Fruit fly (Drosophila melanogaster) whole organism, embryonic: Measurements from ENCODE around the gene Gk1.
A peak's percentile ranks its signal among the peaks of the same experiment; 100 is the strongest.

Experiments used
- B-H2 ChIP-seq: fragments of 200-800 bp; sonication (Bioruptor generic); optimal IDR thresholded peaks from 2 replicates; lab custom pipeline; 2018; ENCODE audit warnings: missing biosample characterization, mild to moderate bottlenecking, missing genetic modification characterization
- CG10543 ChIP-seq: fragments of 200-800 bp; sonication (Bioruptor generic); optimal IDR thresholded peaks from 3 replicates; lab custom pipeline; 2017; ENCODE audit warnings: missing biosample characterization, mild to moderate bottlenecking, missing genetic modification characterization, moderate library complexity
- CG11093 ChIP-seq: fragments of 200-800 bp; sonication (Bioruptor generic); IDR thresholded peaks from 3 replicates; pipeline ENCODE4 v1.3.6; 2022; ENCODE audit warnings: missing biosample characterization, missing genetic modification characterization
- CG12104 ChIP-seq: fragments of 200-800 bp; sonication (Bioruptor generic); optimal IDR thresholded peaks from 3 replicates; lab custom pipeline; 2016; ENCODE audit warnings: missing biosample characterization, missing genetic modification characterization
- CG12155 ChIP-seq: fragments of 200-800 bp; sonication (Bioruptor generic); optimal IDR thresholded peaks from 3 replicates; lab custom pipeline; 2016; ENCODE audit warnings: missing biosample characterization, missing genetic modification characterization
- CG12299 ChIP-seq: fragments of 200-800 bp; sonication (Bioruptor generic); optimal IDR thresholded peaks from 2 replicates; lab custom pipeline; 2018; ENCODE audit warnings: missing biosample characterization, mild to moderate bottlenecking, missing genetic modification characterization
- CG12744 ChIP-seq: fragments of 200-800 bp; sonication (Bioruptor generic); optimal IDR thresholded peaks from 2 replicates; lab custom pipeline; 2016; ENCODE audit warnings: missing biosample characterization, missing genetic modification characterization
- CG14667 ChIP-seq: fragments of 200-800 bp; sonication (Bioruptor generic); IDR thresholded peaks from 2 replicates; pipeline ENCODE4 v1.3.6; 2022; ENCODE audit warnings: missing biosample characterization, missing genetic modification characterization
- CG15514 ChIP-seq: fragments of 200-800 bp; sonication (Bioruptor generic); optimal IDR thresholded peaks from 3 replicates; lab custom pipeline; 2017; ENCODE audit warnings: missing biosample characterization, missing genetic modification characterization, mild to moderate bottlenecking, moderate library complexity, missing genetic modification reagents
- CG18619 ChIP-seq: fragments of 200-800 bp; sonication (Bioruptor generic); optimal IDR thresholded peaks from 3 replicates; lab custom pipeline; 2017; ENCODE audit warnings: missing biosample characterization, mild to moderate bottlenecking, missing genetic modification characterization
- CG2120 ChIP-seq: fragments of 200-800 bp; sonication (Bioruptor generic); optimal IDR thresholded peaks from 3 replicates; lab custom pipeline; 2016; ENCODE audit warnings: missing biosample characterization, missing genetic modification characterization
- CG34376 ChIP-seq: fragments of 200-800 bp; sonication (Bioruptor generic); optimal IDR thresholded peaks from 2 replicates; lab custom pipeline; 2018; ENCODE audit warnings: missing biosample characterization, mild to moderate bottlenecking, missing genetic modification characterization
- CG4617 ChIP-seq: fragments of 200-800 bp; sonication (Bioruptor generic); optimal IDR thresholded peaks from 3 replicates; lab custom pipeline; 2016; ENCODE audit warnings: missing biosample characterization, missing genetic modification characterization, borderline replicate concordance
- CG7963 ChIP-seq: fragments of 200-800 bp; sonication (Bioruptor generic); IDR thresholded peaks from 3 replicates; pipeline ENCODE4 v1.3.6; 2022; ENCODE audit warnings: missing biosample characterization, missing genetic modification characterization; ENCODE audit not compliant: partially characterized antibody
- CG9727 ChIP-seq: fragments of 200-800 bp; sonication (Bioruptor generic); optimal IDR thresholded peaks from 3 replicates; lab custom pipeline; 2017; ENCODE audit warnings: missing biosample characterization, mild to moderate bottlenecking, missing genetic modification characterization
- CHES-1-like ChIP-seq: fragments of 200-800 bp; sonication (Bioruptor generic); optimal IDR thresholded peaks from 2 replicates; lab custom pipeline; 2016; ENCODE audit warnings: missing biosample characterization, missing genetic modification characterization
- Chrac-16 ChIP-seq: fragments of 200-800 bp; sonication (Bioruptor generic); optimal IDR thresholded peaks from 3 replicates; lab custom pipeline; 2016; ENCODE audit warnings: missing biosample characterization, missing genetic modification characterization
- CrebB ChIP-seq: fragments of 200-800 bp; sonication (Bioruptor generic); optimal IDR thresholded peaks from 3 replicates; lab custom pipeline; 2018; ENCODE audit warnings: missing biosample characterization, mild to moderate bottlenecking, missing genetic modification characterization
- Dek ChIP-seq: fragments of 200-800 bp; sonication (Bioruptor generic); optimal IDR thresholded peaks from 3 replicates; lab custom pipeline; 2019; ENCODE audit warnings: missing biosample characterization, mild to moderate bottlenecking, missing genetic modification characterization, moderate library complexity
- Dll ChIP-seq: fragments of 200-800 bp; sonication (Bioruptor generic); IDR thresholded peaks from 4 replicates; pipeline ENCODE4 v1.3.6; 2022; ENCODE audit warnings: missing biosample characterization, missing genetic modification characterization; ENCODE audit not compliant: partially characterized antibody
- ERR ChIP-seq: fragments of 200-800 bp; sonication (Bioruptor generic); optimal IDR thresholded peaks from 2 replicates; lab custom pipeline; 2016; ENCODE audit warnings: missing biosample characterization, missing genetic modification characterization
- Ets97D ChIP-seq: fragments of 200-800 bp; sonication (Bioruptor generic); optimal IDR thresholded peaks from 3 replicates; lab custom pipeline; 2016; ENCODE audit warnings: missing biosample characterization, missing genetic modification characterization
- HmgZ ChIP-seq: fragments of 200-800 bp; sonication (Bioruptor generic); optimal IDR thresholded peaks from 2 replicates; lab custom pipeline; 2018; ENCODE audit warnings: missing biosample characterization, mild to moderate bottlenecking, missing genetic modification characterization
- Hr51 ChIP-seq, 2 experiments: fragments of 200-800 bp; sonication (Bioruptor generic); optimal IDR thresholded peaks; 2 replicates in 1 of 2; 3 replicates in 1 of 2; lab custom pipeline; 2016 to 2018; ENCODE audit warnings: missing biosample characterization in 2 of 2, missing genetic modification characterization in 2 of 2, mild to moderate bottlenecking in 1 of 2, moderate library complexity in 1 of 2
- MBD-R2 ChIP-seq: fragments of 200-800 bp; sonication (Bioruptor generic); IDR thresholded peaks from 2 replicates; pipeline ENCODE4 v1.3.6; 2022; ENCODE audit warnings: missing biosample characterization, missing genetic modification characterization
- Myb ChIP-seq: fragments of 200-800 bp; sonication (Bioruptor generic); optimal IDR thresholded peaks from 2 replicates; lab custom pipeline; 2016; ENCODE audit warnings: missing biosample characterization, missing genetic modification characterization
- Opbp ChIP-seq: fragments of 200-800 bp; sonication (Bioruptor generic); IDR thresholded peaks from 3 replicates; pipeline ENCODE4 v1.3.6; 2022; ENCODE audit warnings: missing biosample characterization, missing genetic modification characterization; ENCODE audit not compliant: partially characterized antibody
- Pdp1 ChIP-seq, 2 experiments: fragments of 200-800 bp; sonication (Bioruptor generic); optimal IDR thresholded peaks; 3 replicates each; lab custom pipeline; 2016; ENCODE audit warnings: missing biosample characterization in 2 of 2, missing genetic modification characterization in 2 of 2, mild to moderate bottlenecking in 1 of 2, moderate library complexity in 1 of 2
- Xbp1 ChIP-seq: fragments of 200-800 bp; sonication (Bioruptor generic); optimal IDR thresholded peaks from 3 replicates; lab custom pipeline; 2016; ENCODE audit warnings: missing biosample characterization, mild to moderate bottlenecking, missing genetic modification characterization
- abd-A ChIP-seq: fragments of 200-800 bp; sonication (Bioruptor generic); optimal IDR thresholded peaks from 3 replicates; lab custom pipeline; 2019; ENCODE audit warnings: missing biosample characterization, mild to moderate bottlenecking, missing genetic modification characterization, moderate library complexity
- bsh ChIP-seq, 2 experiments: fragments of 200-800 bp; sonication (Bioruptor generic); optimal IDR thresholded peaks; 2 replicates each; lab custom pipeline; 2017 to 2018; ENCODE audit warnings: mild to moderate bottlenecking in 2 of 2, missing biosample characterization in 2 of 2, missing genetic modification characterization in 2 of 2, moderate library complexity in 1 of 2
- chif ChIP-seq, 2 experiments: fragments of 200-800 bp; sonication (Bioruptor generic); optimal IDR thresholded peaks; 3 replicates each; lab custom pipeline; 2016; ENCODE audit warnings: missing biosample characterization in 2 of 2, missing genetic modification characterization in 2 of 2
- ci ChIP-seq: fragments of 200-800 bp; sonication (Bioruptor generic); IDR thresholded peaks from 3 replicates; pipeline ENCODE4 v1.3.6; 2022; ENCODE audit warnings: missing biosample characterization, missing genetic modification characterization
- crc ChIP-seq: fragments of 200-800 bp; sonication (Bioruptor generic); optimal IDR thresholded peaks from 2 replicates; lab custom pipeline; 2016; ENCODE audit warnings: missing biosample characterization, missing genetic modification characterization
- grn ChIP-seq: fragments of 200-800 bp; sonication (Bioruptor generic); optimal IDR thresholded peaks from 3 replicates; lab custom pipeline; 2017; ENCODE audit warnings: missing biosample characterization, missing genetic modification characterization
- luna ChIP-seq: fragments of 200-800 bp; sonication (Bioruptor generic); optimal IDR thresholded peaks from 2 replicates; lab custom pipeline; 2016; ENCODE audit warnings: missing biosample characterization, missing genetic modification characterization
- nerfin-2 ChIP-seq: fragments of 200-800 bp; sonication (Bioruptor generic); IDR thresholded peaks from 2 replicates; pipeline ENCODE4 v1.3.6; 2022; ENCODE audit warnings: missing biosample characterization, missing genetic modification characterization; ENCODE audit not compliant: partially characterized antibody
- nmo ChIP-seq: fragments of 200-800 bp; sonication (Bioruptor generic); optimal IDR thresholded peaks from 2 replicates; lab custom pipeline; 2018; ENCODE audit warnings: missing biosample characterization, mild to moderate bottlenecking, missing genetic modification characterization, moderate library complexity
- nom ChIP-seq: fragments of 200-800 bp; sonication (Bioruptor generic); optimal IDR thresholded peaks from 2 replicates; lab custom pipeline; 2017; ENCODE audit warnings: missing biosample characterization, missing genetic modification characterization, mild to moderate bottlenecking, moderate library complexity, missing genetic modification reagents
- onecut ChIP-seq: fragments of 200-800 bp; sonication (Bioruptor generic); IDR thresholded peaks from 2 replicates; pipeline ENCODE4 v1.3.6; 2022; ENCODE audit warnings: missing biosample characterization, missing genetic modification characterization
- pb ChIP-seq: fragments of 200-800 bp; sonication (Bioruptor generic); optimal IDR thresholded peaks from 3 replicates; lab custom pipeline; 2016; ENCODE audit warnings: missing biosample characterization, missing genetic modification characterization
- ranshi ChIP-seq: fragments of 200-800 bp; sonication (Bioruptor generic); IDR thresholded peaks from 2 replicates; pipeline ENCODE4 v1.3.6; 2022; ENCODE audit warnings: missing biosample characterization, missing genetic modification characterization
- repo ChIP-seq: fragments of 200-800 bp; sonication (Bioruptor generic); optimal IDR thresholded peaks from 2 replicates; lab custom pipeline; 2016; ENCODE audit warnings: missing biosample characterization, missing genetic modification characterization
- schlank ChIP-seq: fragments of 200-800 bp; sonication (Bioruptor generic); optimal IDR thresholded peaks from 2 replicates; lab custom pipeline; 2018; ENCODE audit warnings: missing biosample characterization, mild to moderate bottlenecking, missing genetic modification characterization
- seq ChIP-seq: fragments of 200-800 bp; sonication (Bioruptor generic); IDR thresholded peaks from 2 replicates; pipeline ENCODE4 v1.3.6; 2022; ENCODE audit warnings: missing biosample characterization, missing genetic modification characterization
- stc ChIP-seq: fragments of 200-800 bp; sonication (Bioruptor generic); IDR thresholded peaks from 2 replicates; pipeline ENCODE4 v1.3.6; 2022; ENCODE audit warnings: missing biosample characterization, missing genetic modification characterization
- tin ChIP-seq: fragments of 200-800 bp; sonication (Bioruptor generic); optimal IDR thresholded peaks from 3 replicates; lab custom pipeline; 2016; ENCODE audit warnings: missing biosample characterization, missing genetic modification characterization
- toy ChIP-seq: fragments of 200-800 bp; sonication (Bioruptor generic); IDR thresholded peaks from 2 replicates; pipeline ENCODE4 v1.3.6; 2022; ENCODE audit warnings: missing biosample characterization, missing genetic modification characterization
- zen2 ChIP-seq: fragments of 200-800 bp; sonication (Bioruptor generic); IDR thresholded peaks from 3 replicates; pipeline ENCODE4 v1.3.6; 2022; ENCODE audit warnings: missing biosample characterization, missing genetic modification characterization; ENCODE audit not compliant: partially characterized antibody
- zfh2 ChIP-seq: fragments of 200-800 bp; sonication (Bioruptor generic); optimal IDR thresholded peaks from 2 replicates; lab custom pipeline; 2016; ENCODE audit warnings: missing biosample characterization, missing genetic modification characterization

Gk1 gene

dm6 chr3L:203536-204135 lies 2.0 kb downstream of the Gk1 start, which contains the start of gene NitFhit (continued):
- TF ChIP-seq Hr51 (GFP tag; optimal IDR thresholded peaks at IDR 0.05; lab: Kevin White, UChicago) (no peak), chif (GFP tag; optimal IDR thresholded peaks at IDR 0.05; lab: Kevin White, UChicago) (no peak), CG9727 (GFP tag; lab: Kevin White, UChicago) (no peak), CG12744 (GFP tag; lab: Kevin White, UChicago) (no peak), CG2120 (GFP tag; lab: Kevin White, UChicago) (peak; percentile 15), repo (GFP tag; lab: Kevin White, UChicago) (no peak), nmo (GFP tag; lab: Kevin White, UChicago) (no peak), ERR (no peak), B-H2 (GFP tag; lab: Kevin White, UChicago) (peak; percentile 34), abd-A (tag; lab: Kevin White, UChicago) (no peak), seq (no peak), Ets97D (GFP tag; lab: Kevin White, UChicago) (peak; percentile 13), CHES-1-like (peak; percentile 5), bsh (GFP tag; optimal IDR thresholded peaks at IDR 0.05; lab: Kevin White, UChicago) (peak in 1 of 2 experiments; percentile 21), CG18619 (GFP tag; lab: Kevin White, UChicago) (no peak), CG34376 (GFP tag; lab: Kevin White, UChicago) (peak; percentile 39), crc (GFP tag; lab: Kevin White, UChicago) (no peak), CG11093 (GFP tag; lab: Robert Waterston, UW) (no peak), Xbp1 (peak; percentile 2), CG12104 (GFP tag; lab: Kevin White, UChicago) (no peak), zen2 (no peak), CG15514 (GFP tag; lab: Kevin White, UChicago) (peak; percentile 7), CG12155 (GFP tag; lab: Kevin White, UChicago) (no peak), CrebB (no peak), MBD-R2 (peak; percentile 72), grn (GFP tag; lab: Kevin White, UChicago) (peak; percentile 91), ranshi (no peak), stc (GFP tag; lab: Robert Waterston, UW) (no peak), ci (GFP tag; lab: Robert Waterston, UW) (peak; percentile 45; the same call in 1 of the 3 replicates), Opbp (GFP tag; lab: Robert Waterston, UW) (no peak), CG7963 (GFP tag; lab: Robert Waterston, UW) (no peak), CG10543 (peak; percentile 8), HmgZ (peak; percentile 34), toy (GFP tag; lab: Robert Waterston, UW) (no peak), Chrac-16 (GFP tag; lab: Kevin White, UChicago) (no peak), Dek (tag; lab: Kevin White, UChicago) (no peak), CG14667 (no peak), Pdp1 (GFP tag; optimal IDR thresholded peaks at IDR 0.05; lab: Kevin White, UChicago) (peak in 1 of 2 experiments; percentile 89), Myb (peak; percentile 95), luna (no peak), CG4617 (peak; percentile 34), CG12299 (tag; lab: Kevin White, UChicago) (no peak), nerfin-2 (no peak), tin (no peak), schlank (no peak), pb (GFP tag; lab: Kevin White, UChicago) (no peak), Dll (GFP tag; lab: Robert Waterston, UW) (no peak; the same call in 3 of the 4 replicates), onecut (no peak), nom (GFP tag; lab: Kevin White, UChicago) (peak; percentile 52), zfh2 (no peak)
